Fruit fly (Drosophila melanogaster): ENCODE data around the gene CG7110.
A peak's percentile ranks its signal among the peaks of the same experiment; 100 is the strongest.

Gene CG7110

dm6 chr2L:13368940-13369339, 29.9 kb upstream of the CG7110 start, which contains the start of gene CG31855 (continued):
- peak; percentile 52; the same call in 1 of the 2 replicates for TF ChIP-seq gsb (GFP tag; IDR thresholded peaks at IDR 0.05)
- 0 out of 3 replicates have a peak, but pooled peaks have one; percentile 25 for TF ChIP-seq knrl (GFP tag; IDR thresholded peaks at IDR 0.05; ENCODE audit: partially characterized antibody)
- peak; percentile 56 for TF ChIP-seq CG6813 (GFP tag; optimal IDR thresholded peaks at IDR 0.05)
- TF ChIP-seq Nf-YA (GFP tag; IDR thresholded peaks at IDR 0.05), result peak; percentile 62
- no peak for TF ChIP-seq CG14860 (GFP tag; IDR thresholded peaks at IDR 0.05; ENCODE audit: partially characterized antibody)
- no peak for TF ChIP-seq Tbp (GFP tag; optimal IDR thresholded peaks at IDR 0.05)
- TF ChIP-seq sisA (GFP tag; IDR thresholded peaks at IDR 0.05), result peak; percentile 82
- peak; percentile 59 for TF ChIP-seq pfk (GFP tag; optimal IDR thresholded peaks at IDR 0.05)
- TF ChIP-seq salm (tag; optimal IDR thresholded peaks at IDR 0.05), result peak; percentile 36
- peak; percentile 66 for TF ChIP-seq CG9215 (GFP tag; IDR thresholded peaks at IDR 0.05)
- TF ChIP-seq wek (GFP tag; optimal IDR thresholded peaks at IDR 0.05), result peak; percentile 22
- peak; percentile 54 for TF ChIP-seq Atf-2 (GFP tag; optimal IDR thresholded peaks at IDR 0.05)
- TF ChIP-seq CG5180 (GFP tag; optimal IDR thresholded peaks at IDR 0.05), result peak; percentile 35
- no peak for TF ChIP-seq CG14965 (GFP tag; optimal IDR thresholded peaks at IDR 0.05; ENCODE audit: borderline replicate concordance)
- no peak for TF ChIP-seq CG9797 (GFP tag; optimal IDR thresholded peaks at IDR 0.05)
- peak; percentile 73 for TF ChIP-seq CG1602 (GFP tag; optimal IDR thresholded peaks at IDR 0.05)
- TF ChIP-seq Vsx1 (GFP tag; optimal IDR thresholded peaks at IDR 0.05), result peak; percentile 36
- TF ChIP-seq CG8281 (tag; optimal IDR thresholded peaks at IDR 0.05), result peak; percentile 49
- TF ChIP-seq Stat92E (GFP tag; optimal IDR thresholded peaks at IDR 0.05), result no peak
- peak; percentile 77 for TF ChIP-seq Gug (GFP tag; IDR thresholded peaks at IDR 0.05)
- peak; percentile 73 for TF ChIP-seq CG1233 (GFP tag; optimal IDR thresholded peaks at IDR 0.05)
- no peak for TF ChIP-seq CG8359 (GFP tag; optimal IDR thresholded peaks at IDR 0.05; ENCODE audit: borderline replicate concordance)
- TF ChIP-seq CG7786 (GFP tag; optimal IDR thresholded peaks at IDR 0.05), result peak; percentile 54
- TF ChIP-seq sd (tag; optimal IDR thresholded peaks at IDR 0.05), result peak; percentile 53
- peak; percentile 72 for TF ChIP-seq CG9727 (GFP tag; optimal IDR thresholded peaks at IDR 0.05)
- TF ChIP-seq danr (GFP tag; IDR thresholded peaks at IDR 0.05), result no peak
- TF ChIP-seq schlank (tag; optimal IDR thresholded peaks at IDR 0.05), result peak; percentile 61
- TF ChIP-seq kni (GFP tag; optimal IDR thresholded peaks at IDR 0.05), result no peak
- peak; percentile 77 for TF ChIP-seq CG18262 (tag; optimal IDR thresholded peaks at IDR 0.05)
- TF ChIP-seq run (tag; optimal IDR thresholded peaks at IDR 0.05), result peak; percentile 41
- peak; percentile 67 for TF ChIP-seq odd (GFP tag; optimal IDR thresholded peaks at IDR 0.05)
- TF ChIP-seq CG11085 (GFP tag; IDR thresholded peaks at IDR 0.05), result peak; percentile 82
- TF ChIP-seq Dbx (GFP tag; IDR thresholded peaks at IDR 0.05), result peak; percentile 90
- TF ChIP-seq lov (optimal IDR thresholded peaks at IDR 0.05), result no peak
- TF ChIP-seq lov (GFP tag; IDR thresholded peaks at IDR 0.05), result peak; percentile 62; the same call in 1 of the 3 replicates
- TF ChIP-seq ab (GFP tag; optimal IDR thresholded peaks at IDR 0.05), result peak; percentile 59
- peak; percentile 72 for TF ChIP-seq gcm2 (GFP tag; optimal IDR thresholded peaks at IDR 0.05)
- TF ChIP-seq CG17802 (tag; optimal IDR thresholded peaks at IDR 0.05), result peak; percentile 42
- TF ChIP-seq Ada2b (GFP tag; IDR thresholded peaks at IDR 0.05), result peak; percentile 74
- TF ChIP-seq CG12155 (GFP tag; optimal IDR thresholded peaks at IDR 0.05), result peak; percentile 86
- TF ChIP-seq slou (GFP tag; optimal IDR thresholded peaks at IDR 0.05), result peak; percentile 80
- TF ChIP-seq bab2 (GFP tag; optimal IDR thresholded peaks at IDR 0.05), result peak; percentile 60
- TF ChIP-seq CG4282 (GFP tag; optimal IDR thresholded peaks at IDR 0.05), result peak; percentile 76
- peak; percentile 90 for TF ChIP-seq CG30403 (GFP tag; optimal IDR thresholded peaks at IDR 0.05)
- no peak for TF ChIP-seq sna (GFP tag; IDR thresholded peaks at IDR 0.05; ENCODE audit: partially characterized antibody)
- TF ChIP-seq HHEX (GFP tag; optimal IDR thresholded peaks at IDR 0.05), result peak; percentile 77
- TF ChIP-seq bigmax (GFP tag; optimal IDR thresholded peaks at IDR 0.05), result no peak
- no peak for TF ChIP-seq ash1 (GFP tag; optimal IDR thresholded peaks at IDR 0.05)
- TF ChIP-seq gcm (GFP tag; optimal IDR thresholded peaks at IDR 0.05), result peak; percentile 68
- TF ChIP-seq CG7271 (tag; optimal IDR thresholded peaks at IDR 0.05), result peak; percentile 33
